Worm (Caenorhabditis elegans) whole organism, L4/young adult: ENCODE measurements around the gene gpx-5.

Experiments used
- W03F9.2 ChIP-seq: fragments of 150-350 bp; optimal IDR thresholded peaks from 2 replicates; lab custom pipeline; 2014; ENCODE audit warnings: missing biosample characterization, missing genetic modification characterization
- dao-5 ChIP-seq: sonication (generic microtip); optimal IDR thresholded peaks from 2 replicates; lab custom pipeline; 2016; ENCODE audit warnings: missing genotype, missing genetic modification characterization, moderate library complexity, missing compliant biosample characterization
- him-1 ChIP-seq: sonication (generic microtip); optimal IDR thresholded peaks from 2 replicates; lab custom pipeline; 2016; ENCODE audit warnings: missing genotype, missing genetic modification reagents, missing genetic modification characterization, missing compliant biosample characterization

DNA sequence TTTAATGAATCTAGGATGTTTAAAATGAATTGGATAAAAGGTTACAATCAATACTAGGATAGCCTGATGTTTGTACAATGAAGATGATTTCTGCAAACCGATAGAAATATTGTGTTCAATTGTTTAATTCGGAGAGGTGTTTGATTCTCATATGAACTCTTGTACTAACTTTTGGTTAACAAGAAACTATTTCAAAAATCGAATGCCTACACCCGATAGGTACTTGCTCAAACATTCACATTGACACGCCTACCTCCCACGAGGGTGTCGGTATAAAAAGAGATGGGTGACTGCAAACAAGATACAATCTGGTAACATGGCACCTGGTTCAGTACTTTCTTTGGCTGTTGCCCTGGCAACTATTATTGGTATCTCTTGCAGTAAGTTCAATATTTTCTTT lies 3.2 kb downstream of the gpx-5 start, which contains the start of gene gpx-3:
- no peak for TF ChIP-seq dao-5 (tag; lab: Kevin White, UChicago)
- TF ChIP-seq him-1 (tag; lab: Kevin White, UChicago) = no peak
- TF ChIP-seq W03F9.2 (tag; lab: Kevin White, UChicago) = no peak
